Worm (Caenorhabditis elegans): ENCODE results near the gene T13C5.7.

T13C5.7 gene

ce11 chrX:6159562-6159961, 20.8 kb upstream of the T13C5.7 start:
- TF ChIP-seq tbx-37 (GFP tag; conservative IDR thresholded peaks at IDR 0.05) (no peak), ets-7 (tag; optimal IDR thresholded peaks at IDR 0.05) (no peak), ama-1 (optimal IDR thresholded peaks at IDR 0.05) (no peak), hmbx-1 (tag; optimal IDR thresholded peaks at IDR 0.05) (no peak), scrt-1 (GFP tag; IDR thresholded peaks at IDR 0.05) (no peak), pes-1 (GFP tag; IDR thresholded peaks at IDR 0.05) (no peak), hnd-1 (tag; optimal IDR thresholded peaks at IDR 0.05) (no peak), ceh-36 (tag; optimal IDR thresholded peaks at IDR 0.05) (no peak), B0310.2 (tag; optimal IDR thresholded peaks at IDR 0.05) (no peak), aly-1 (tag; optimal IDR thresholded peaks at IDR 0.05) (no peak), tra-4 (tag; optimal IDR thresholded peaks at IDR 0.05) (no peak), F13C5.2 (tag; optimal IDR thresholded peaks at IDR 0.05) (no peak), sea-1 (GFP tag; conservative IDR thresholded peaks at IDR 0.05) (no peak), hmg-4 (GFP tag; optimal IDR thresholded peaks at IDR 0.05) (no peak), tbx-11 (GFP tag; IDR thresholded peaks at IDR 0.05) (no peak), flt-1 (GFP tag; IDR thresholded peaks at IDR 0.05) (no peak), ceh-13 (GFP tag; optimal IDR thresholded peaks at IDR 0.05) (no peak)

- no peak for TF ChIP-seq tbx-11 (GFP tag; IDR thresholded peaks at IDR 0.05)
- no peak for TF ChIP-seq pes-1 (GFP tag; IDR thresholded peaks at IDR 0.05)
Measured at ce11 chrX:6160427-6160826, 20.0 kb upstream of the T13C5.7 start, which contains the start of gene odd-2. Gene odd-2, minus strand, starts transcription at chrX:6160527.

DNA sequence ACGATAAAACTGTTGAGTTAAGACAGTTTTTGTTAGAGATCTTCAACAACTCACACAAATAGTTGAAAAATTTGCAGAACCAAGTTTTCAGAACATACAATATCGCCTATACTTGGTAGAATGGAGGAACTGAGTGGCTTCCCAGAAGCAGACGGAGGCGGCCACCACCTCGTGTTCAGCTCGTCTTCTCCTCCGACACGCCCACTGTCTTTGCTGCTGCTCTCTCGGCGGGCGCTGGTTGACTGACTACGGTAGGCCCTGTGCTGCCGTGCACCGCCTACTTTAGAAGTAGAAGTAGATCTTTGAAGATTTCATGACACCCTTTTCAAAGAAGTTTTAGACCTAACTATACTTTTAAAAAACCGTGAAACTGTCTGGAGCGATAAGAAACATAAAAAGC, 18.4 kb upstream of the T13C5.7 start:
- TF ChIP-seq hnd-1 (tag; optimal IDR thresholded peaks at IDR 0.05) (no peak), pes-1 (GFP tag; IDR thresholded peaks at IDR 0.05) (no peak), flt-1 (GFP tag; IDR thresholded peaks at IDR 0.05) (no peak), aly-1 (tag; optimal IDR thresholded peaks at IDR 0.05) (no peak), B0310.2 (tag; optimal IDR thresholded peaks at IDR 0.05) (no peak), hmbx-1 (tag; optimal IDR thresholded peaks at IDR 0.05) (no peak), tra-4 (tag; optimal IDR thresholded peaks at IDR 0.05) (no peak), sea-1 (GFP tag; conservative IDR thresholded peaks at IDR 0.05) (no peak), ama-1 (optimal IDR thresholded peaks at IDR 0.05) (no peak), hmg-4 (GFP tag; optimal IDR thresholded peaks at IDR 0.05) (no peak), ceh-36 (tag; optimal IDR thresholded peaks at IDR 0.05) (no peak), tbx-37 (GFP tag; conservative IDR thresholded peaks at IDR 0.05) (no peak), F13C5.2 (tag; optimal IDR thresholded peaks at IDR 0.05) (no peak), ets-7 (tag; optimal IDR thresholded peaks at IDR 0.05) (no peak), tbx-11 (GFP tag; IDR thresholded peaks at IDR 0.05) (no peak), scrt-1 (GFP tag; IDR thresholded peaks at IDR 0.05) (no peak), ceh-13 (GFP tag; optimal IDR thresholded peaks at IDR 0.05) (no peak)

ce11 chrX:6167376-6167775, 13.0 kb upstream of the T13C5.7 start:
- TF ChIP-seq hmbx-1 (tag; optimal IDR thresholded peaks at IDR 0.05) (no peak), hmg-4 (GFP tag; optimal IDR thresholded peaks at IDR 0.05) (no peak), B0310.2 (tag; optimal IDR thresholded peaks at IDR 0.05) (no peak), ceh-13 (GFP tag; optimal IDR thresholded peaks at IDR 0.05) (no peak), pes-1 (GFP tag; IDR thresholded peaks at IDR 0.05) (no peak), ets-7 (tag; optimal IDR thresholded peaks at IDR 0.05) (no peak), scrt-1 (GFP tag; IDR thresholded peaks at IDR 0.05) (no peak), tra-4 (tag; optimal IDR thresholded peaks at IDR 0.05) (no peak), tbx-11 (GFP tag; IDR thresholded peaks at IDR 0.05) (no peak), F13C5.2 (tag; optimal IDR thresholded peaks at IDR 0.05) (no peak), sea-1 (GFP tag; conservative IDR thresholded peaks at IDR 0.05) (no peak)

DNA sequence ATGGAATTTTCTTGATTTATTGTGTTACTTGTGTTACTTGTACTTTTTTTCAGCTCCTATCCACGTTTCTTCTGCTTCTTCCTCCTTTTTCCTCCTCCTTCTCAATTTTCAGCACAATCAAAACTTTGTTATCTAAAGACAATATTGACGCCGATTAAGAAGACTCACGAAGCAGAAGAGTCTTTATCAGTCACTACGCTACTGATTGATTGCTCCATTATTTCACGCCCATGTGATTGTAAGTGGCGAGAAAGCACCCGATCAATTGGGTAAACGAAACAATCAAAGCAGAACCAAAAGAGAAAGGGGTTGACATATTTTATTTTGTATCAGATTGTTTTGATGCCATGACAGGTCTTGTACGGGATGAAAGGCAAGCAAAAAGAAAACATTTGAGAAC, 11.1 kb upstream of the T13C5.7 start, which contains the start of gene T25B2.2:
T25B2.2 (plus strand) TSS at position 392 of the 400 bp plus-strand sequence.
- no peak for TF ChIP-seq tbx-11 (GFP tag; IDR thresholded peaks at IDR 0.05)
- TF ChIP-seq pes-1 (GFP tag; IDR thresholded peaks at IDR 0.05) = no peak
- no peak for TF ChIP-seq ets-7 (tag; optimal IDR thresholded peaks at IDR 0.05)
- TF ChIP-seq tbx-37 (GFP tag; conservative IDR thresholded peaks at IDR 0.05) = no peak
- TF ChIP-seq tra-4 (tag; optimal IDR thresholded peaks at IDR 0.05) = no peak
- TF ChIP-seq hmbx-1 (tag; optimal IDR thresholded peaks at IDR 0.05) = no peak
- no peak for TF ChIP-seq ama-1 (optimal IDR thresholded peaks at IDR 0.05)
- no peak for TF ChIP-seq scrt-1 (GFP tag; IDR thresholded peaks at IDR 0.05)
- TF ChIP-seq F13C5.2 (tag; optimal IDR thresholded peaks at IDR 0.05) = no peak

- TF ChIP-seq sea-1 (GFP tag; conservative IDR thresholded peaks at IDR 0.05) (no peak), tra-4 (tag; optimal IDR thresholded peaks at IDR 0.05) (no peak), ama-1 (optimal IDR thresholded peaks at IDR 0.05) (no peak), ceh-13 (GFP tag; optimal IDR thresholded peaks at IDR 0.05) (no peak), scrt-1 (GFP tag; IDR thresholded peaks at IDR 0.05) (no peak), ets-7 (tag; optimal IDR thresholded peaks at IDR 0.05) (no peak), hmbx-1 (tag; optimal IDR thresholded peaks at IDR 0.05) (no peak), pes-1 (GFP tag; IDR thresholded peaks at IDR 0.05) (no peak), flt-1 (GFP tag; IDR thresholded peaks at IDR 0.05) (no peak), tbx-37 (GFP tag; conservative IDR thresholded peaks at IDR 0.05) (no peak), tbx-11 (GFP tag; IDR thresholded peaks at IDR 0.05) (no peak), aly-1 (tag; optimal IDR thresholded peaks at IDR 0.05) (no peak), hmg-4 (GFP tag; optimal IDR thresholded peaks at IDR 0.05) (no peak)
Measured at ce11 chrX:6173656-6174055, 6.7 kb upstream of the T13C5.7 start, which contains the start of gene T25B2.1. Gene T25B2.1, plus strand, starts transcription at chrX:6173956.

DNA sequence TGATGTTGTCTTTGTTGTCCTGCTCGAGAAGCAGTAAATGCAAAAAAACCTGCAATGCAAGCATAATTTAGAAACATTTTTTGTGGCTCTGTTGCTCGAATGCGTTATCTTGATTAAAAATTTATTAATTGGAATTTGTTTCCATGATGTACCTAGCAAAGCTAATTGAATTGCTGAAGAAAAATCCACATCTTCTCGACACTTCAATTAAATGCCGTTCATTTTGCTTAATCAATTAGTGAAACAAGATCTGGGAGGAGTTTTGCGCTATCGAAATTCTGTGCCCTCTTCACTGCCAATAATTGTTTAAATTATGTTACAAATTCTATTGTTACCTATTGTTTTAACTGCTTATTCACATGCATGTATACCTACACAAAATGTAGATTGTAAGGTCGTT, 4.6 kb upstream of the T13C5.7 start, which contains the start of gene T25B2.3:
T25B2.3 (plus strand) TSS at position 301 of the 400 bp plus-strand sequence.
- TF ChIP-seq ets-7 (tag; optimal IDR thresholded peaks at IDR 0.05) = no peak
- TF ChIP-seq B0310.2 (tag; optimal IDR thresholded peaks at IDR 0.05) = no peak
- TF ChIP-seq tra-4 (tag; optimal IDR thresholded peaks at IDR 0.05) = no peak
- TF ChIP-seq tbx-11 (GFP tag; IDR thresholded peaks at IDR 0.05) = no peak
- no peak for TF ChIP-seq F13C5.2 (tag; optimal IDR thresholded peaks at IDR 0.05)
- TF ChIP-seq ceh-36 (tag; optimal IDR thresholded peaks at IDR 0.05) = no peak
- no peak for TF ChIP-seq ceh-13 (GFP tag; optimal IDR thresholded peaks at IDR 0.05)
- no peak for TF ChIP-seq tbx-37 (GFP tag; conservative IDR thresholded peaks at IDR 0.05)
- TF ChIP-seq hnd-1 (tag; optimal IDR thresholded peaks at IDR 0.05) = no peak
- TF ChIP-seq hmbx-1 (tag; optimal IDR thresholded peaks at IDR 0.05) = no peak
- TF ChIP-seq pes-1 (GFP tag; IDR thresholded peaks at IDR 0.05) = no peak
- no peak for TF ChIP-seq sea-1 (GFP tag; conservative IDR thresholded peaks at IDR 0.05)
- no peak for TF ChIP-seq hmg-4 (GFP tag; optimal IDR thresholded peaks at IDR 0.05)
- TF ChIP-seq aly-1 (tag; optimal IDR thresholded peaks at IDR 0.05) = no peak
- TF ChIP-seq ama-1 (optimal IDR thresholded peaks at IDR 0.05) = no peak
- no peak for TF ChIP-seq flt-1 (GFP tag; IDR thresholded peaks at IDR 0.05)
- TF ChIP-seq scrt-1 (GFP tag; IDR thresholded peaks at IDR 0.05) = no peak

All from whole organism, early embryonic.